Worm (Caenorhabditis elegans) whole organism, early embryonic: Measurements from ENCODE around the gene W08G11.3.

Experiments
- B0310.2 ChIP-seq: sonication (generic microtip); optimal IDR thresholded peaks from 2 replicates; lab custom pipeline; 2016; ENCODE audit warnings: mild to moderate bottlenecking, missing genetic modification characterization, missing compliant biosample characterization
- F13C5.2 ChIP-seq: sonication (generic microtip); optimal IDR thresholded peaks from 2 replicates; lab custom pipeline; 2017; ENCODE audit warnings: mild to moderate bottlenecking, missing genetic modification characterization, inconsistent platforms, missing compliant biosample characterization
- aly-1 ChIP-seq: sonication (generic microtip); optimal IDR thresholded peaks from 2 replicates; lab custom pipeline; 2016; ENCODE audit warnings: missing genetic modification characterization, missing compliant biosample characterization
- ama-1 ChIP-seq: fragments of 150-350 bp; optimal IDR thresholded peaks from 2 replicates; lab custom pipeline; 2014
- ceh-13 ChIP-seq: fragments of 200-800 bp; sonication (Bioruptor generic); optimal IDR thresholded peaks from 2 replicates; lab custom pipeline; 2018; ENCODE audit warnings: mild to moderate bottlenecking, missing genetic modification characterization, missing compliant biosample characterization
- ceh-36 ChIP-seq: sonication (generic microtip); optimal IDR thresholded peaks from 2 replicates; lab custom pipeline; 2016; ENCODE audit warnings: missing genetic modification characterization, inconsistent platforms, missing compliant biosample characterization
- ets-7 ChIP-seq: sonication (generic microtip); optimal IDR thresholded peaks from 2 replicates; lab custom pipeline; 2016; ENCODE audit warnings: missing genotype, missing genetic modification characterization, missing compliant biosample characterization
- flt-1 ChIP-seq: fragments of 200-800 bp; sonication (Bioruptor generic); IDR thresholded peaks from 2 replicates; pipeline ENCODE4 v1.3.6; 2022; ENCODE audit warnings: missing genetic modification characterization, missing compliant biosample characterization
- hmbx-1 ChIP-seq: sonication (generic microtip); optimal IDR thresholded peaks from 2 replicates; lab custom pipeline; 2016; ENCODE audit warnings: mild to moderate bottlenecking, missing genetic modification characterization, missing compliant biosample characterization
- pes-1 ChIP-seq: fragments of 200-800 bp; sonication (Bioruptor generic); IDR thresholded peaks from 2 replicates; pipeline ENCODE4 v1.3.6; 2022; ENCODE audit warnings: missing genetic modification reagents, missing genetic modification characterization, missing compliant biosample characterization
- scrt-1 ChIP-seq: fragments of 200-800 bp; sonication (Bioruptor generic); IDR thresholded peaks from 2 replicates; pipeline ENCODE4 v1.3.6; 2022; ENCODE audit warnings: missing genetic modification characterization, missing compliant biosample characterization
- sea-1 ChIP-seq: fragments of 200-800 bp; sonication (Bioruptor generic); conservative IDR thresholded peaks from 2 replicates; pipeline ENCODE4 v1.3.6; 2022; ENCODE audit warnings: missing genetic modification characterization, missing compliant biosample characterization
- tbx-11 ChIP-seq: fragments of 200-800 bp; sonication (Bioruptor generic); IDR thresholded peaks from 2 replicates; pipeline ENCODE4 v1.3.6; 2022; ENCODE audit warnings: missing genetic modification characterization, missing compliant biosample characterization
- tra-4 ChIP-seq: sonication (generic microtip); optimal IDR thresholded peaks from 2 replicates; lab custom pipeline; 2017; ENCODE audit warnings: missing genetic modification characterization, missing compliant biosample characterization

DNA sequence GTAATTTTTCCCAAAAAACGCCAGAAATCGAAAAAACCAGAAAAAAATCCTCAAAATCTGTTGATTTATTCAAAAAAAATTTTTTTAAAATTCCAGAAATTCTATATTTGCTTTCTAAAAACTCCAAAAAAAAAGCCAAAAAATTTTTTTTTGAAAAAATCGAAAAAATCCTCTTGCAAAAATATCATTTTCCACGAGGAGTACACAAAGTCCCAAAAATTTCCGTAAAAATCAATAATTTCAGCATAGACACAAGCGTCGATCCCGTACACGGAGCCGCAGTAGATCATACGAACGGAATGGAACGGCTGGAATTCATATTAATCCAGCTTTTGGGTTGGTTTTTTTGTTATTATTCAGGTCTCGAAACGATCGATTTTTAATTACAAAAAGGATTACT is 662 bp downstream of the W08G11.3 start:
- TF ChIP-seq ama-1, result no peak
- no peak for TF ChIP-seq ceh-36 (tag; lab: Kevin White, UChicago)
- TF ChIP-seq ceh-13 (GFP tag; lab: Kevin White, UChicago), result no peak
- TF ChIP-seq scrt-1 (GFP tag; lab: Robert Waterston, UW), result no peak
- no peak for TF ChIP-seq ets-7
- TF ChIP-seq pes-1 (GFP tag; lab: Robert Waterston, UW), result no peak
- no peak for TF ChIP-seq F13C5.2 (tag; lab: Kevin White, UChicago)
- TF ChIP-seq tbx-11, result no peak
- no peak for TF ChIP-seq hmbx-1 (tag; lab: Kevin White, UChicago)
- no peak for TF ChIP-seq aly-1
- no peak for TF ChIP-seq B0310.2 (tag; lab: Kevin White, UChicago)
- no peak for TF ChIP-seq sea-1
- no peak for TF ChIP-seq flt-1 (GFP tag; lab: Robert Waterston, UW)
- no peak for TF ChIP-seq tra-4 (tag; lab: Kevin White, UChicago)
